Worm (Caenorhabditis elegans): ENCODE measurements around the gene K06H7.8.

ce11 chrIII:8047412-8047811, 50.6 kb downstream of the K06H7.8 start, which contains the start of gene K12H4.2:
- TF ChIP-seq pqm-1 (tag; optimal IDR thresholded peaks at IDR 0.05) (no peak), alr-1 (tag; optimal IDR thresholded peaks at IDR 0.05; ENCODE audit: borderline replicate concordance) (no peak), aha-1 (tag; optimal IDR thresholded peaks at IDR 0.05) (no peak), mep-1 (tag; optimal IDR thresholded peaks at IDR 0.05) (no peak), jun-1 (tag; optimal IDR thresholded peaks at IDR 0.05) (no peak), dpl-1 (GFP tag; optimal IDR thresholded peaks at IDR 0.05) (no peak), unc-130 (tag; optimal IDR thresholded peaks at IDR 0.05) (no peak), efl-3 (GFP tag; optimal IDR thresholded peaks at IDR 0.05) (no peak), pag-3 (tag; optimal IDR thresholded peaks at IDR 0.05; ENCODE audit: borderline replicate concordance, insufficient read depth) (no peak), nhr-84 (tag; optimal IDR thresholded peaks at IDR 0.05) (no peak)
